Fruit fly (Drosophila melanogaster): ENCODE data around the gene CG7115.

The CG7115 gene

DNA sequence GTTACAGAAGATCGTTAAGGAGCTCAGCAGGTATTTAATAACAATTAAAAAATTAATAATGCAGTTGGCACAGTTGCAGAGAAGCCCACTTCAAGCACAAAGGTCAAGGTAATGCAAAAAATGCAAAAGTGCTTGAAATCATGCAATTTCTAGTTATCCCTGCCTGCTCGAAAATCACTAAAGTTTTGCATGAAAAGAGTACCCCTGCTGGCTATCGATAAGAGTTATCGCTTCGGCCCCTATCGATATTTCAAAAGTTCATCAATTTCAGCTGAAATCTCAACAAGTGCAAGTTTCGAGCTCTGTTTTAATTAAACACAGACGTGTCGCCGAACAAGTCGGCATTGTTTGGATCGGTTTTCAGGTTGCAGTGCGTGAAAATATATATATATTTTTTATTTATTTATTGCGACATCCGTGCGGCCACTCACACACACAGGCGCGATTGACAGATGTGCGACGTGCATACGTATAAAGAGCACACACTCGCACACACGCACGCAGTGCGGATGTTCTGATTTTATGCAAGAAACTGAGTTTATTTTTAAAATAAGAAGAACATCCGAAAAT, 413 bp downstream of the CG7115 start:
- no peak for TF ChIP-seq jim (GFP tag; optimal IDR thresholded peaks at IDR 0.05)
- TF ChIP-seq rgr (GFP tag; optimal IDR thresholded peaks at IDR 0.05) = peak; percentile 52
- peak; percentile 45 for TF ChIP-seq Dif (GFP tag; optimal IDR thresholded peaks at IDR 0.05; ENCODE audit: partially characterized antibody)
- no peak for TF ChIP-seq GATAd (GFP tag; optimal IDR thresholded peaks at IDR 0.05)
- TF ChIP-seq sage (GFP tag; optimal IDR thresholded peaks at IDR 0.05) = peak; percentile 61
- peak; percentile 80 for TF ChIP-seq Vsx2 (GFP tag; optimal IDR thresholded peaks at IDR 0.05; ENCODE audit: partially characterized antibody)
- TF ChIP-seq foxo (GFP tag; optimal IDR thresholded peaks at IDR 0.05) = peak in 1 of 2 experiments; percentile 71
- TF ChIP-seq N (GFP tag; optimal IDR thresholded peaks at IDR 0.05) = no peak
- no peak for TF ChIP-seq Rel (GFP tag; optimal IDR thresholded peaks at IDR 0.05)
- TF ChIP-seq Rel (tag; optimal IDR thresholded peaks at IDR 0.05) = peak; percentile 32
- TF ChIP-seq HLH106 (tag; optimal IDR thresholded peaks at IDR 0.05) = peak; percentile 41
- no peak for TF ChIP-seq Abd-B (GFP tag; optimal IDR thresholded peaks at IDR 0.05)
- TF ChIP-seq Hr83 (GFP tag; optimal IDR thresholded peaks at IDR 0.05; ENCODE audit: poor library complexity, severe bottlenecking) = peak; percentile 57
- no peak for TF ChIP-seq Mio (GFP tag; optimal IDR thresholded peaks at IDR 0.05)
- TF ChIP-seq dmrt93B (GFP tag; optimal IDR thresholded peaks at IDR 0.05) = no peak
- no peak for TF ChIP-seq Dfd (GFP tag; optimal IDR thresholded peaks at IDR 0.05)
- no peak for TF ChIP-seq Hr78 (GFP tag; optimal IDR thresholded peaks at IDR 0.05)
- TF ChIP-seq OdsH (GFP tag; optimal IDR thresholded peaks at IDR 0.05) = no peak
- peak; percentile 60 for TF ChIP-seq Hnf4 (GFP tag; optimal IDR thresholded peaks at IDR 0.05)
- TF ChIP-seq CG32264 (GFP tag; optimal IDR thresholded peaks at IDR 0.05) = no peak
- TF ChIP-seq pan (optimal IDR thresholded peaks at IDR 0.05) = no peak
- peak; percentile 44 for TF ChIP-seq sv (GFP tag; optimal IDR thresholded peaks at IDR 0.05)
- TF ChIP-seq CG9705 (GFP tag; optimal IDR thresholded peaks at IDR 0.05) = no peak
- TF ChIP-seq psq (GFP tag; optimal IDR thresholded peaks at IDR 0.05) = peak; percentile 22
- peak; percentile 51 for TF ChIP-seq fru (GFP tag; optimal IDR thresholded peaks at IDR 0.05)
- no peak for TF ChIP-seq lola (GFP tag; optimal IDR thresholded peaks at IDR 0.05)
- TF ChIP-seq CrebA (GFP tag; optimal IDR thresholded peaks at IDR 0.05; ENCODE audit: borderline replicate concordance) = no peak
- TF ChIP-seq tai (GFP tag; optimal IDR thresholded peaks at IDR 0.05) = no peak
- peak; percentile 52 for TF ChIP-seq ey (GFP tag; optimal IDR thresholded peaks at IDR 0.05)
- peak; percentile 42 for TF ChIP-seq woc (GFP tag; optimal IDR thresholded peaks at IDR 0.05)
- TF ChIP-seq Sp1 (GFP tag; optimal IDR thresholded peaks at IDR 0.05) = peak; percentile 49
- no peak for TF ChIP-seq Myc (optimal IDR thresholded peaks at IDR 0.05)
- no peak for TF ChIP-seq Jra (GFP tag; optimal IDR thresholded peaks at IDR 0.05)
- TF ChIP-seq brk (GFP tag; optimal IDR thresholded peaks at IDR 0.05) = no peak
- TF ChIP-seq dl (GFP tag; optimal IDR thresholded peaks at IDR 0.05; ENCODE audit: insufficient read depth in 1 of 2, partially characterized antibody in 2 of 2) = no peak
- TF ChIP-seq dsf (GFP tag; optimal IDR thresholded peaks at IDR 0.05; ENCODE audit: borderline replicate concordance) = no peak
- TF ChIP-seq h (GFP tag; optimal IDR thresholded peaks at IDR 0.05) = peak; percentile 71
- no peak for TF ChIP-seq usp (GFP tag; optimal IDR thresholded peaks at IDR 0.05)
- peak; percentile 22 for TF ChIP-seq br (GFP tag; optimal IDR thresholded peaks at IDR 0.05)

DNA sequence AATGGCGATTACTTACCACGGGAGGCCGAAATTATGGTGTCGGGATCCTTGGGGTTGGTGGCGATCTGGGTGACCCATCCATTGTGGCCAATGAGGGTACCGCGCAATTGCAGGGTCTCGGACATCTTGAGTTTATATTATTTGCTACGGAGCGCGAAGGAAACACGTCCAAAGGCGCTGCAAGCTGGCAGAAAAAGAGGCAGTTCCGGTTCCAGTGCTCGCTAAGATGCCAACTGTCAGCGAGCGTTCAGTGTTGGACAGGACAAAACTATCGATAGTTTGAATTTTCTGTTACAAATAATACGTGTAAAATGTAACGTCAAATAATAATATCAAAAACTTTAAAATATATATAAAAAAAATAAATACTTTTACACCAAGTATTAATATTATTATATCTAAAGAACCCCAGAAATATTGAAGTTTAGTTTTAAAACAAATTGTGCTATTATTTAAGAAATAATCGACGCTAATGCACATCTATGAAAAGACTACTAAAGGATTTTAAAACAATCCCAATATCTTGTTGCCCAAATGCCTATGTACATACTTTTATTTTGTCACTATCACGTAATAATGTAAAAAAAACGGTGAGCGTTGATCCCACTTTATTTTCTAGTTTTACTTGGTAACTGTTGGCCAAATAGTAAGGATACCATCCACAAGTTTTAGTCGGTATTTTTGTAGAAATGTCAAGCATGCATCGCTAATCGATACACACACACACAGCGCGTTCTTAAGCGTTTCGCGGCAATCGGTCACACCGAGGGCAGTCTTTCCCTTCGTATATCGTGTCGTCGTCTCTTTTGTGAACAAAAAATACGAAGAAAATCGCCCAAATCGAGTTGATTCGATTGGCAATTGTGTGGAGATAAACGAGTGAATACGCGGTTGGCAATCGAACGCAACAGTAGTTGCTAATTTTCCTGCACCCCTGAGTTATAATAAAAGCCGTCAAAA, 6.4 kb downstream of the CG7115 start, which contains the start of the genes Rack1 and mts:
Gene Rack1 (minus strand): TSS at position 271 of the 960 bp plus-strand sequence.
Gene mts (plus strand): TSS at position 606 of the 960 bp plus-strand sequence.
- TF ChIP-seq Hr83 (GFP tag; optimal IDR thresholded peaks at IDR 0.05; ENCODE audit: poor library complexity, severe bottlenecking) (peak; percentile 98), Hr78 (GFP tag; optimal IDR thresholded peaks at IDR 0.05) (no peak), Mio (GFP tag; optimal IDR thresholded peaks at IDR 0.05) (peak; percentile 74), dmrt93B (GFP tag; optimal IDR thresholded peaks at IDR 0.05) (peak; percentile 83), N (GFP tag; optimal IDR thresholded peaks at IDR 0.05) (no peak), Dif (GFP tag; optimal IDR thresholded peaks at IDR 0.05; ENCODE audit: partially characterized antibody) (peak; percentile 68), psq (GFP tag; optimal IDR thresholded peaks at IDR 0.05) (peak; percentile 61), Hnf4 (GFP tag; optimal IDR thresholded peaks at IDR 0.05) (peak; percentile 89), brk (GFP tag; optimal IDR thresholded peaks at IDR 0.05) (peak; percentile 67), ey (GFP tag; optimal IDR thresholded peaks at IDR 0.05) (peak; percentile 38), tai (GFP tag; optimal IDR thresholded peaks at IDR 0.05) (no peak), OdsH (GFP tag; optimal IDR thresholded peaks at IDR 0.05) (peak; percentile 72), lola (GFP tag; optimal IDR thresholded peaks at IDR 0.05) (no peak), jim (GFP tag; optimal IDR thresholded peaks at IDR 0.05) (no peak), HLH106 (tag; optimal IDR thresholded peaks at IDR 0.05) (peak; percentile 79), br (GFP tag; optimal IDR thresholded peaks at IDR 0.05) (peak; percentile 80), usp (GFP tag; optimal IDR thresholded peaks at IDR 0.05) (no peak), h (GFP tag; optimal IDR thresholded peaks at IDR 0.05) (peak; percentile 81), sage (GFP tag; optimal IDR thresholded peaks at IDR 0.05) (peak; percentile 71), Sp1 (GFP tag; optimal IDR thresholded peaks at IDR 0.05) (peak; percentile 85), sv (GFP tag; optimal IDR thresholded peaks at IDR 0.05) (peak; percentile 71), fru (GFP tag; optimal IDR thresholded peaks at IDR 0.05) (peak; percentile 67), woc (GFP tag; optimal IDR thresholded peaks at IDR 0.05) (peak; percentile 34), CG32264 (GFP tag; optimal IDR thresholded peaks at IDR 0.05) (peak; percentile 26), dl (GFP tag; optimal IDR thresholded peaks at IDR 0.05; ENCODE audit: insufficient read depth in 1 of 2, partially characterized antibody in 2 of 2) (no peak), Myc (optimal IDR thresholded peaks at IDR 0.05) (peak; percentile 50), Jra (GFP tag; optimal IDR thresholded peaks at IDR 0.05) (peak; percentile 79), Dfd (GFP tag; optimal IDR thresholded peaks at IDR 0.05) (no peak), rgr (GFP tag; optimal IDR thresholded peaks at IDR 0.05) (peak; percentile 92), Vsx2 (GFP tag; optimal IDR thresholded peaks at IDR 0.05; ENCODE audit: partially characterized antibody) (no peak), dsf (GFP tag; optimal IDR thresholded peaks at IDR 0.05; ENCODE audit: borderline replicate concordance) (peak; percentile 29), CrebA (GFP tag; optimal IDR thresholded peaks at IDR 0.05; ENCODE audit: borderline replicate concordance) (no peak), foxo (GFP tag; optimal IDR thresholded peaks at IDR 0.05) (peak in 1 of 2 experiments; percentile 65), Abd-B (GFP tag; optimal IDR thresholded peaks at IDR 0.05) (no peak), CG9705 (GFP tag; optimal IDR thresholded peaks at IDR 0.05) (peak; percentile 83), Rel (GFP tag; optimal IDR thresholded peaks at IDR 0.05) (no peak), Rel (tag; optimal IDR thresholded peaks at IDR 0.05) (peak; percentile 62), GATAd (GFP tag; optimal IDR thresholded peaks at IDR 0.05) (no peak)
